Worm (Caenorhabditis elegans) whole organism, young adult: ENCODE results near the gene dlst-1.

ENCODE experiments used
- B0261.1 ChIP-seq: sonication (generic microtip); optimal IDR thresholded peaks from 2 replicates; lab custom pipeline; 2016; ENCODE audit warnings: mild to moderate bottlenecking, missing genetic modification characterization, moderate library complexity, missing compliant biosample characterization
- B0336.3 ChIP-seq: fragments of 200-800 bp; sonication (Bioruptor generic); IDR thresholded peaks from 2 replicates; pipeline ENCODE4 v1.3.6; 2022; ENCODE audit warnings: missing genetic modification characterization, missing compliant biosample characterization
- C06A6.2 ChIP-seq: fragments of 200-800 bp; sonication (Bioruptor generic); conservative IDR thresholded peaks from 2 replicates; pipeline ENCODE4 v1.3.6; 2022; ENCODE audit warnings: missing genetic modification characterization, missing compliant biosample characterization
- F23B12.7 ChIP-seq: sonication (generic microtip); optimal IDR thresholded peaks from 2 replicates; lab custom pipeline; 2017; ENCODE audit warnings: missing genetic modification characterization, mild to moderate bottlenecking, missing compliant biosample characterization, antibody characterized with exemption, moderate library complexity; ENCODE audit not compliant: insufficient read depth
- F39B2.1 ChIP-seq: fragments of 200-800 bp; sonication (Bioruptor generic); IDR thresholded peaks from 2 replicates; pipeline ENCODE4 v1.3.6; 2022; ENCODE audit warnings: missing genetic modification reagents, missing genetic modification characterization, missing compliant biosample characterization
- F52B5.7 ChIP-seq: sonication (generic microtip); optimal IDR thresholded peaks from 2 replicates; lab custom pipeline; 2016; ENCODE audit warnings: mild to moderate bottlenecking, missing genetic modification characterization, missing compliant biosample characterization
- Y79H2A.3 ChIP-seq: fragments of 200-800 bp; sonication (Bioruptor generic); conservative IDR thresholded peaks from 2 replicates; pipeline ENCODE4 v1.3.6; 2022; ENCODE audit warnings: missing genetic modification reagents, missing genetic modification characterization, missing compliant biosample characterization
- akir-1 ChIP-seq: fragments of 200-800 bp; sonication (Bioruptor generic); optimal IDR thresholded peaks from 2 replicates; lab custom pipeline; 2018; ENCODE audit warnings: mild to moderate bottlenecking, missing genetic modification characterization, moderate library complexity, missing compliant biosample characterization
- attf-3 ChIP-seq: fragments of 200-800 bp; sonication (Bioruptor generic); conservative IDR thresholded peaks from 2 replicates; pipeline ENCODE4 v1.3.6; 2022; ENCODE audit warnings: missing genetic modification reagents, missing genetic modification characterization, missing compliant biosample characterization
- attf-6 ChIP-seq: fragments of 200-800 bp; sonication (Bioruptor generic); IDR thresholded peaks from 2 replicates; pipeline ENCODE4 v1.3.6; 2022; ENCODE audit warnings: missing genetic modification reagents, missing genetic modification characterization, missing compliant biosample characterization
- cebp-1 ChIP-seq, 2 experiments: fragments of 200-800 bp in 1 of 2; sonication (Bioruptor generic) in 1 of 2; sonication (generic microtip) in 1 of 2; IDR thresholded peaks in 1 of 2; optimal IDR thresholded peaks in 1 of 2; 2 replicates each; pipeline versions ENCODE4 v1.3.6 to Lab custom; 2017 to 2022; ENCODE audit warnings: missing compliant biosample characterization in 2 of 2, missing genetic modification characterization in 2 of 2, mild to moderate bottlenecking in 1 of 2, missing genetic modification reagents in 1 of 2, moderate library complexity in 1 of 2
- ceh-40 ChIP-seq: fragments of 200-800 bp; sonication (Bioruptor generic); IDR thresholded peaks from 2 replicates; pipeline ENCODE4 v1.3.6; 2022; ENCODE audit warnings: missing genetic modification characterization, missing compliant biosample characterization
- ceh-79 ChIP-seq: sonication (generic microtip); optimal IDR thresholded peaks from 2 replicates; lab custom pipeline; 2017; ENCODE audit warnings: mild to moderate bottlenecking, missing genetic modification characterization, missing compliant biosample characterization
- ceh-91 ChIP-seq: fragments of 200-800 bp; sonication (Bioruptor generic); IDR thresholded peaks from 2 replicates; pipeline ENCODE4 v1.3.6; 2022; ENCODE audit warnings: missing genetic modification reagents, missing genetic modification characterization, missing compliant biosample characterization
- egrh-3 ChIP-seq: fragments of 200-800 bp; sonication (Bioruptor generic); IDR thresholded peaks from 2 replicates; pipeline ENCODE4 v1.3.6; 2022; ENCODE audit warnings: missing genetic modification reagents, missing genetic modification characterization, missing compliant biosample characterization
- ets-4 ChIP-seq: fragments of 200-800 bp; sonication (Bioruptor generic); optimal IDR thresholded peaks from 2 replicates; lab custom pipeline; 2018; ENCODE audit warnings: mild to moderate bottlenecking, missing genetic modification characterization, missing compliant biosample characterization
- hlh-12 ChIP-seq: sonication (generic microtip); optimal IDR thresholded peaks from 2 replicates; lab custom pipeline; 2016; ENCODE audit warnings: missing genetic modification characterization, missing compliant biosample characterization
- nhr-80 ChIP-seq: sonication (generic microtip); optimal IDR thresholded peaks from 2 replicates; lab custom pipeline; 2016; ENCODE audit warnings: missing genetic modification characterization, missing compliant biosample characterization
- nhr-90 ChIP-seq: sonication (generic microtip); optimal IDR thresholded peaks from 2 replicates; lab custom pipeline; 2016; ENCODE audit warnings: missing genotype, mild to moderate bottlenecking, missing genetic modification characterization, missing compliant biosample characterization
- pbrm-1 ChIP-seq: fragments of 200-800 bp; sonication (Bioruptor generic); IDR thresholded peaks from 2 replicates; pipeline ENCODE4 v1.3.6; 2022; ENCODE audit warnings: missing genetic modification reagents, missing genetic modification characterization, missing compliant biosample characterization
- rcor-1 ChIP-seq: fragments of 200-800 bp; sonication (Bioruptor generic); IDR thresholded peaks from 2 replicates; pipeline ENCODE4 v1.3.6; 2022; ENCODE audit warnings: missing genetic modification reagents, missing genetic modification characterization, missing compliant biosample characterization
- rec-8 ChIP-seq, 2 experiments: sonication (generic microtip); optimal IDR thresholded peaks; 2 replicates each; lab custom pipeline; 2016; ENCODE audit warnings: mild to moderate bottlenecking in 2 of 2, missing genetic modification characterization in 2 of 2, missing genetic modification reagents in 2 of 2, missing genotype in 2 of 2, missing biosample characterization in 1 of 2, missing compliant biosample characterization in 1 of 2, moderate library complexity in 1 of 2
- repo-1 ChIP-seq: sonication (generic microtip); optimal IDR thresholded peaks from 2 replicates; lab custom pipeline; 2017; ENCODE audit warnings: mild to moderate bottlenecking, missing genetic modification characterization, missing compliant biosample characterization
- snpc-1.1 ChIP-seq: sonication (generic microtip); optimal IDR thresholded peaks from 2 replicates; lab custom pipeline; 2017; ENCODE audit warnings: missing genetic modification characterization, mild to moderate bottlenecking, missing compliant biosample characterization, antibody characterized with exemption, moderate library complexity, missing genotype, missing genetic modification reagents; ENCODE audit not compliant: insufficient read depth
- snpc-4 ChIP-seq, 5 experiments: fragments of 150-350 bp in 1 of 5; sonication (generic microtip) in 4 of 5; optimal IDR thresholded peaks; 2 replicates each; lab custom pipeline; 2014 to 2018; ENCODE audit warnings: missing genetic modification characterization in 5 of 5, missing biosample characterization in 3 of 5, antibody characterized with exemption in 2 of 5, mild to moderate bottlenecking in 2 of 5, missing compliant biosample characterization in 2 of 5, missing genotype in 2 of 5, moderate library complexity in 2 of 5, missing genetic modification reagents in 1 of 5
- tbx-9 ChIP-seq: sonication (generic microtip); optimal IDR thresholded peaks from 2 replicates; lab custom pipeline; 2016; ENCODE audit warnings: borderline replicate concordance, missing genetic modification characterization, inconsistent platforms, missing compliant biosample characterization
- zfh-2 ChIP-seq: fragments of 200-800 bp; sonication (Bioruptor generic); conservative IDR thresholded peaks from 2 replicates; pipeline ENCODE4 v1.3.6; 2022; ENCODE audit warnings: missing genetic modification reagents, missing genetic modification characterization, missing compliant biosample characterization
- ztf-18 ChIP-seq: sonication (generic microtip); optimal IDR thresholded peaks from 2 replicates; lab custom pipeline; 2016; ENCODE audit warnings: missing genotype, mild to moderate bottlenecking, missing genetic modification characterization, missing compliant biosample characterization
- ztf-26 ChIP-seq: sonication (generic microtip); optimal IDR thresholded peaks from 2 replicates; lab custom pipeline; 2017; ENCODE audit warnings: missing genetic modification characterization, missing compliant biosample characterization
- ztf-28 ChIP-seq: fragments of 200-800 bp; sonication (Bioruptor generic); IDR thresholded peaks from 2 replicates; pipeline ENCODE4 v1.3.6; 2022; ENCODE audit warnings: missing genetic modification reagents, missing genetic modification characterization, missing compliant biosample characterization

Gene dlst-1

ce11 chrV:6683282-6683681 lies 25.6 kb downstream of the dlst-1 start:
- TF ChIP-seq F23B12.7 (tag; lab: Kevin White, UChicago) (no peak), tbx-9 (tag; lab: Kevin White, UChicago) (no peak), ztf-18 (tag; lab: Kevin White, UChicago) (no peak), snpc-4 (GFP tag; optimal IDR thresholded peaks at IDR 0.05; lab: Kevin White, UChicago) (no peak), snpc-4 (tag; optimal IDR thresholded peaks at IDR 0.05; lab: Kevin White, UChicago) (no peak), B0261.1 (no peak), F39B2.1 (GFP tag; lab: Robert Waterston, UW) (no peak), hlh-12 (tag; lab: Kevin White, UChicago) (no peak), snpc-1.1 (no peak), repo-1 (no peak), ceh-40 (GFP tag; lab: Robert Waterston, UW) (no peak)

- 0 out of 2 replicates have a peak, but pooled peaks have one; percentile 19 for TF ChIP-seq zfh-2
- TF ChIP-seq Y79H2A.3 (GFP tag; lab: Robert Waterston, UW), result no peak
Measured at ce11 chrV:6681501-6681900, 27.4 kb downstream of the dlst-1 start, which contains the start of gene egl-46. Gene egl-46 (minus strand): TSS chrV:6681573.

ce11 chrV:6676158-6676849 lies 32.6 kb downstream of the dlst-1 start, which contains the start of gene cest-34:
Gene cest-34 (plus strand): TSS chrV:6676799.
- TF ChIP-seq akir-1 (GFP tag; lab: Kevin White, UChicago) (no peak), nhr-80 (peak; percentile 87)

- TF ChIP-seq ceh-79 (no peak), rec-8 (tag; optimal IDR thresholded peaks at IDR 0.05; lab: Kevin White, UChicago) (no peak), F52B5.7 (no peak), B0336.3 (GFP tag; lab: Robert Waterston, UW) (no peak), ceh-91 (GFP tag; lab: Robert Waterston, UW) (no peak), ztf-26 (tag; lab: Kevin White, UChicago) (no peak), nhr-90 (no peak), ets-4 (GFP tag; lab: Kevin White, UChicago) (no peak), egrh-3 (GFP tag; lab: Robert Waterston, UW) (no peak), attf-3 (GFP tag; lab: Robert Waterston, UW) (no peak), tbx-9 (tag; lab: Kevin White, UChicago) (no peak), C06A6.2 (GFP tag; lab: Robert Waterston, UW) (no peak), ztf-28 (GFP tag; lab: Robert Waterston, UW) (no peak), rcor-1 (GFP tag; lab: Robert Waterston, UW) (no peak), attf-6 (GFP tag; lab: Robert Waterston, UW) (no peak), cebp-1 (GFP tag; IDR thresholded peaks at IDR 0.05; lab: Robert Waterston, UW) (no peak), cebp-1 (tag; optimal IDR thresholded peaks at IDR 0.05; lab: Kevin White, UChicago) (no peak), pbrm-1 (GFP tag; lab: Robert Waterston, UW) (no peak)
Measured at ce11 chrV:6673967-6674366, 34.9 kb downstream of the dlst-1 start, which contains the start of gene cest-31. Gene cest-31 (plus strand): TSS chrV:6674267.
